Worm (Caenorhabditis elegans): Measurements from ENCODE around the gene pie-1.

The pie-1 gene

DNA sequence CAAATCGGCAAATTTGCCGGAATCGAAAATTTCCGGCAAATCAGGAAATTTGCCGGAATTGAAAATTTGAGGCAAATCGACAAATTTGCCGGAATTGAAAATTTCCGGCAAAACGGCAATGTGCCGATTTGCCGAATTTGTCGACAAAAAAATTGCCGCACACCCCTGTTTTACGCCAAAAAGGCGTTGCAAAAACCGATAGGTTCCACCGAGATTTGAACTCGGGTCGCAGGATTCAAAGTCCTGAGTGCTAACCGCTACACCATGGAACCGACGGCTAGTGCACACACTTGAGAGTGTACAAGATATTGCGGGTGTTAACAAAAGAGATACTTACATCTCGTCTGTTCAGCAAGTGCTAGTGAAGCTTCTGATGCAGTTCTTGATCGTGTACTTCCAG is 27.0 kb upstream of the pie-1 start:
- TF ChIP-seq akir-1 (GFP tag; optimal IDR thresholded peaks at IDR 0.05) (no peak), F10E7.11 (tag; optimal IDR thresholded peaks at IDR 0.05) (no peak), ztf-25 (GFP tag; IDR thresholded peaks at IDR 0.05) (no peak), nhr-27 (tag; optimal IDR thresholded peaks at IDR 0.05) (no peak), Y79H2A.3 (GFP tag; conservative IDR thresholded peaks at IDR 0.05) (0 out of 2 replicates have a peak, but pooled peaks have one; percentile 18), tbx-9 (tag; optimal IDR thresholded peaks at IDR 0.05; ENCODE audit: borderline replicate concordance) (no peak), nhr-179 (tag; optimal IDR thresholded peaks at IDR 0.05) (no peak), nfyb-1 (GFP tag; IDR thresholded peaks at IDR 0.05) (peak; percentile 44; the same call in 1 of the 2 replicates), ets-4 (GFP tag; optimal IDR thresholded peaks at IDR 0.05) (no peak), bed-2 (GFP tag; IDR thresholded peaks at IDR 0.05) (no peak), attf-5 (GFP tag; optimal IDR thresholded peaks at IDR 0.05) (no peak), K11D2.4 (GFP tag; IDR thresholded peaks at IDR 0.05) (no peak), nhr-120 (GFP tag; IDR thresholded peaks at IDR 0.05) (no peak), tlf-1 (GFP tag; optimal IDR thresholded peaks at IDR 0.05) (no peak), nfya-2 (GFP tag; IDR thresholded peaks at IDR 0.05) (no peak), Y53G8AR.9 (GFP tag; conservative IDR thresholded peaks at IDR 0.05) (no peak), mcd-1 (GFP tag; IDR thresholded peaks at IDR 0.05) (peak; percentile 45), madf-6 (GFP tag; IDR thresholded peaks at IDR 0.05) (peak; percentile 28; the same call in 1 of the 2 replicates), madf-8 (GFP tag; conservative IDR thresholded peaks at IDR 0.05) (no peak), ztf-26 (tag; optimal IDR thresholded peaks at IDR 0.05) (peak; percentile 10), ceh-79 (tag; optimal IDR thresholded peaks at IDR 0.05) (no peak), chd-7 (tag; optimal IDR thresholded peaks at IDR 0.05) (peak; percentile 55), C06A6.2 (GFP tag; conservative IDR thresholded peaks at IDR 0.05) (0 out of 2 replicates have a peak, but pooled peaks have one; percentile 18), K12H6.12 (tag; optimal IDR thresholded peaks at IDR 0.05) (no peak), lsy-27 (tag; optimal IDR thresholded peaks at IDR 0.05; ENCODE audit: borderline replicate concordance, insufficient read depth) (no peak), lin-54 (GFP tag; optimal IDR thresholded peaks at IDR 0.05) (peak; percentile 23), sdz-38 (tag; optimal IDR thresholded peaks at IDR 0.05) (no peak), snpc-1.3 (tag; optimal IDR thresholded peaks at IDR 0.05; ENCODE audit: insufficient read depth) (no peak), ama-1 (optimal IDR thresholded peaks at IDR 0.05) (no peak), ama-1 (GFP tag; optimal IDR thresholded peaks at IDR 0.05) (no peak), Y56A3A.18 (GFP tag; IDR thresholded peaks at IDR 0.05) (0 out of 2 replicates have a peak, but pooled peaks have one; percentile 29), ZK185.1 (tag; optimal IDR thresholded peaks at IDR 0.05; ENCODE audit: poor library complexity, severe bottlenecking) (no peak), nhr-80 (tag; optimal IDR thresholded peaks at IDR 0.05) (no peak), cebp-1 (GFP tag; IDR thresholded peaks at IDR 0.05) (no peak), cebp-1 (tag; optimal IDR thresholded peaks at IDR 0.05) (peak; percentile 48), hmg-20 (GFP tag; IDR thresholded peaks at IDR 0.05) (peak; percentile 50; the same call in 1 of the 2 replicates), ceh-27 (GFP tag; optimal IDR thresholded peaks at IDR 0.05) (no peak), die-1 (tag; optimal IDR thresholded peaks at IDR 0.05) (peak; percentile 70), snpc-3.4 (tag; optimal IDR thresholded peaks at IDR 0.05) (no peak), attf-3 (GFP tag; conservative IDR thresholded peaks at IDR 0.05) (0 out of 2 replicates have a peak, but pooled peaks have one; percentile 9), somi-1 (GFP tag; optimal IDR thresholded peaks at IDR 0.05) (peak; percentile 15), unc-130 (GFP tag; optimal IDR thresholded peaks at IDR 0.05) (no peak), dox-1 (GFP tag; IDR thresholded peaks at IDR 0.05) (peak; percentile 54), F39B2.1 (GFP tag; IDR thresholded peaks at IDR 0.05) (no peak), lin-26 (GFP tag; IDR thresholded peaks at IDR 0.05) (peak; percentile 87), egl-18 (GFP tag; IDR thresholded peaks at IDR 0.05) (no peak), B0019.2 (GFP tag; conservative IDR thresholded peaks at IDR 0.05) (no peak), hlh-26 (GFP tag; conservative IDR thresholded peaks at IDR 0.05) (no peak), let-526 (GFP tag; IDR thresholded peaks at IDR 0.05) (no peak)
